Worm (Caenorhabditis elegans): ENCODE results near the gene rbr-2.

Gene rbr-2

ce11 chrIV:10948797-10949196 is 28.9 kb downstream of the rbr-2 start, which contains the start of gene Y69E1A.1:
Gene Y69E1A.1 (minus strand): TSS chrIV:10948897.
- TF ChIP-seq T20F7.1 (GFP tag; optimal IDR thresholded peaks at IDR 0.05) (no peak), dmd-9 (GFP tag; IDR thresholded peaks at IDR 0.05) (no peak), egl-27 (tag; optimal IDR thresholded peaks at IDR 0.05) (no peak), daf-19 (GFP tag; conservative IDR thresholded peaks at IDR 0.05) (no peak), ama-1 (optimal IDR thresholded peaks at IDR 0.05) (no peak), ctbp-1 (GFP tag; IDR thresholded peaks at IDR 0.05) (no peak), lsy-2 (tag; optimal IDR thresholded peaks at IDR 0.05) (no peak), F37D6.2 (tag; optimal IDR thresholded peaks at IDR 0.05) (no peak), jun-1 (tag; optimal IDR thresholded peaks at IDR 0.05) (no peak), daf-12 (tag; optimal IDR thresholded peaks at IDR 0.05) (no peak)

- TF ChIP-seq ztf-7 (tag; optimal IDR thresholded peaks at IDR 0.05) = no peak
- TF ChIP-seq mxl-2 (GFP tag; conservative IDR thresholded peaks at IDR 0.05) = no peak
- no peak for TF ChIP-seq ctbp-1 (GFP tag; IDR thresholded peaks at IDR 0.05)
- TF ChIP-seq zfp-3 (GFP tag; conservative IDR thresholded peaks at IDR 0.05) = no peak
- no peak for TF ChIP-seq D1046.2 (GFP tag; IDR thresholded peaks at IDR 0.05)
- no peak for TF ChIP-seq ztf-11 (tag; optimal IDR thresholded peaks at IDR 0.05)
- no peak for TF ChIP-seq lin-15B (tag; optimal IDR thresholded peaks at IDR 0.05)
- TF ChIP-seq skn-1 (tag; optimal IDR thresholded peaks at IDR 0.05) = no peak
- no peak for TF ChIP-seq nhr-111 (GFP tag; optimal IDR thresholded peaks at IDR 0.05)
- no peak for TF ChIP-seq dpl-1 (GFP tag; optimal IDR thresholded peaks at IDR 0.05)
- TF ChIP-seq mdl-1 (tag; optimal IDR thresholded peaks at IDR 0.05) = no peak
- TF ChIP-seq jun-1 (tag; optimal IDR thresholded peaks at IDR 0.05) = no peak
- no peak for TF ChIP-seq mep-1 (tag; optimal IDR thresholded peaks at IDR 0.05)
- no peak for TF ChIP-seq F10B5.3 (tag; optimal IDR thresholded peaks at IDR 0.05)
- no peak for TF ChIP-seq saeg-2 (GFP tag; IDR thresholded peaks at IDR 0.05)
Observed at ce11 chrIV:10949510-10949909, 29.6 kb downstream of the rbr-2 start, which contains the start of gene nsph-3.1. Gene nsph-3.1 (plus strand): TSS chrIV:10949810.

ce11 chrIV:10950363-10951214 is 30.7 kb downstream of the rbr-2 start:
- TF ChIP-seq spr-3 (GFP tag; optimal IDR thresholded peaks at IDR 0.05) (no peak), unc-62 (GFP tag; optimal IDR thresholded peaks at IDR 0.05 in 1 of 2) (peak in 1 of 2 experiments; percentile 92), unc-62 (tag; optimal IDR thresholded peaks at IDR 0.05) (no peak), unc-130 (GFP tag; optimal IDR thresholded peaks at IDR 0.05) (no peak), gei-8 (GFP tag; optimal IDR thresholded peaks at IDR 0.05) (peak; percentile 16)

- TF ChIP-seq tag-97 (GFP tag; IDR thresholded peaks at IDR 0.05) (no peak), nhr-48 (tag; optimal IDR thresholded peaks at IDR 0.05) (no peak), vab-7 (GFP tag; IDR thresholded peaks at IDR 0.05) (no peak), zag-1 (tag; optimal IDR thresholded peaks at IDR 0.05) (no peak), Y48G9A.11 (GFP tag; IDR thresholded peaks at IDR 0.05) (no peak), ceh-44 (GFP tag; IDR thresholded peaks at IDR 0.05) (no peak), ceh-62 (tag; optimal IDR thresholded peaks at IDR 0.05) (no peak), egl-43 (GFP tag; IDR thresholded peaks at IDR 0.05) (no peak), F37D6.2 (tag; optimal IDR thresholded peaks at IDR 0.05) (no peak), F49E8.2 (tag; optimal IDR thresholded peaks at IDR 0.05; ENCODE audit: borderline replicate concordance) (no peak), lsy-2 (tag; optimal IDR thresholded peaks at IDR 0.05) (no peak), nhr-76 (tag; optimal IDR thresholded peaks at IDR 0.05) (no peak)
Observed at ce11 chrIV:10951997-10952396, 32.1 kb downstream of the rbr-2 start, which contains the start of gene Y69E1A.3. Gene Y69E1A.3 (plus strand): TSS chrIV:10952297.

Measured in whole organism, L4 larva.